Fruit fly (Drosophila melanogaster): ENCODE data around the gene CG7044.

Gene CG7044

dm6 chr3R:21140458-21140857, 38.9 kb upstream of the CG7044 start, which contains the start of gene SNF4Agamma (continued):
- TF ChIP-seq CG12236 (GFP tag; optimal IDR thresholded peaks at IDR 0.05) (no peak), Mrtf (GFP tag; IDR thresholded peaks at IDR 0.05) (no peak), unc-4 (GFP tag; IDR thresholded peaks at IDR 0.05; ENCODE audit: partially characterized antibody) (peak; percentile 78), HLH3B (GFP tag; IDR thresholded peaks at IDR 0.05) (no peak), slou (GFP tag; optimal IDR thresholded peaks at IDR 0.05) (no peak), sim (GFP tag; IDR thresholded peaks at IDR 0.05) (no peak), danr (GFP tag; IDR thresholded peaks at IDR 0.05) (no peak), Ets65A (GFP tag) (peak; percentile 91), CG12391 (tag; optimal IDR thresholded peaks at IDR 0.05) (peak; percentile 53), CG3163 (GFP tag; optimal IDR thresholded peaks at IDR 0.05) (no peak), Six4 (GFP tag; optimal IDR thresholded peaks at IDR 0.05) (no peak), Meics (GFP tag; optimal IDR thresholded peaks at IDR 0.05) (no peak), caup (GFP tag; optimal IDR thresholded peaks at IDR 0.05; ENCODE audit: severe bottlenecking) (no peak), CG7839 (tag; optimal IDR thresholded peaks at IDR 0.05) (peak; percentile 19), CG5180 (GFP tag; optimal IDR thresholded peaks at IDR 0.05) (no peak), CG11085 (GFP tag; IDR thresholded peaks at IDR 0.05) (no peak), D19B (GFP tag; optimal IDR thresholded peaks at IDR 0.05) (no peak), CG2199 (GFP tag; IDR thresholded peaks at IDR 0.05) (no peak), Ada2b (GFP tag; IDR thresholded peaks at IDR 0.05) (no peak), crp (GFP tag; optimal IDR thresholded peaks at IDR 0.05) (no peak), Adf1 (GFP tag; IDR thresholded peaks at IDR 0.05) (no peak), tgo (GFP tag; IDR thresholded peaks at IDR 0.05) (no peak; the same call in 2 of the 3 replicates), E2f1 (GFP tag; IDR thresholded peaks at IDR 0.05) (no peak), CG7928 (GFP tag; optimal IDR thresholded peaks at IDR 0.05) (no peak), gsb-n (tag; optimal IDR thresholded peaks at IDR 0.05) (peak; percentile 67), Dek (tag; optimal IDR thresholded peaks at IDR 0.05) (peak; percentile 32), CG12104 (GFP tag; optimal IDR thresholded peaks at IDR 0.05) (no peak), pum (GFP tag; optimal IDR thresholded peaks at IDR 0.05) (peak; percentile 14), CG4360 (GFP tag; IDR thresholded peaks at IDR 0.05) (no peak), CG4820 (GFP tag; optimal IDR thresholded peaks at IDR 0.05) (no peak), prd (optimal IDR thresholded peaks at IDR 0.05) (no peak), prd (GFP tag; IDR thresholded peaks at IDR 0.05) (peak; percentile 68), bab2 (GFP tag; optimal IDR thresholded peaks at IDR 0.05) (peak; percentile 14), CG14710 (tag; optimal IDR thresholded peaks at IDR 0.05) (peak; percentile 48), CG12299 (tag; optimal IDR thresholded peaks at IDR 0.05) (peak; percentile 57), Tbp (GFP tag; optimal IDR thresholded peaks at IDR 0.05) (no peak), Atf-2 (GFP tag; optimal IDR thresholded peaks at IDR 0.05) (no peak), CG6765 (GFP tag; optimal IDR thresholded peaks at IDR 0.05) (no peak), Abd-B (GFP tag; optimal IDR thresholded peaks at IDR 0.05) (peak; percentile 70), sisA (GFP tag; IDR thresholded peaks at IDR 0.05) (peak; percentile 21; the same call in 1 of the 2 replicates), trh (GFP tag; optimal IDR thresholded peaks at IDR 0.05) (no peak), lilli (GFP tag; optimal IDR thresholded peaks at IDR 0.05) (peak; percentile 48), ham (GFP tag; IDR thresholded peaks at IDR 0.05) (no peak), PHDP (tag; optimal IDR thresholded peaks at IDR 0.05) (no peak), Usf (GFP tag; optimal IDR thresholded peaks at IDR 0.05) (no peak), vvl (GFP tag; IDR thresholded peaks at IDR 0.05) (0 out of 2 replicates have a peak, but pooled peaks have one; percentile 37), Blimp-1 (GFP tag; optimal IDR thresholded peaks at IDR 0.05) (peak; percentile 7), ap (GFP tag; IDR thresholded peaks at IDR 0.05) (no peak), Pdp1 (GFP tag; optimal IDR thresholded peaks at IDR 0.05) (peak in 1 of 2 experiments; percentile 24), HmgD (GFP tag; optimal IDR thresholded peaks at IDR 0.05) (no peak), CG10979 (tag; optimal IDR thresholded peaks at IDR 0.05) (no peak), tap (tag; optimal IDR thresholded peaks at IDR 0.05) (peak; percentile 10)
